Fruit fly (Drosophila melanogaster): Measurements from ENCODE around the gene kairos.

The kairos gene

DNA sequence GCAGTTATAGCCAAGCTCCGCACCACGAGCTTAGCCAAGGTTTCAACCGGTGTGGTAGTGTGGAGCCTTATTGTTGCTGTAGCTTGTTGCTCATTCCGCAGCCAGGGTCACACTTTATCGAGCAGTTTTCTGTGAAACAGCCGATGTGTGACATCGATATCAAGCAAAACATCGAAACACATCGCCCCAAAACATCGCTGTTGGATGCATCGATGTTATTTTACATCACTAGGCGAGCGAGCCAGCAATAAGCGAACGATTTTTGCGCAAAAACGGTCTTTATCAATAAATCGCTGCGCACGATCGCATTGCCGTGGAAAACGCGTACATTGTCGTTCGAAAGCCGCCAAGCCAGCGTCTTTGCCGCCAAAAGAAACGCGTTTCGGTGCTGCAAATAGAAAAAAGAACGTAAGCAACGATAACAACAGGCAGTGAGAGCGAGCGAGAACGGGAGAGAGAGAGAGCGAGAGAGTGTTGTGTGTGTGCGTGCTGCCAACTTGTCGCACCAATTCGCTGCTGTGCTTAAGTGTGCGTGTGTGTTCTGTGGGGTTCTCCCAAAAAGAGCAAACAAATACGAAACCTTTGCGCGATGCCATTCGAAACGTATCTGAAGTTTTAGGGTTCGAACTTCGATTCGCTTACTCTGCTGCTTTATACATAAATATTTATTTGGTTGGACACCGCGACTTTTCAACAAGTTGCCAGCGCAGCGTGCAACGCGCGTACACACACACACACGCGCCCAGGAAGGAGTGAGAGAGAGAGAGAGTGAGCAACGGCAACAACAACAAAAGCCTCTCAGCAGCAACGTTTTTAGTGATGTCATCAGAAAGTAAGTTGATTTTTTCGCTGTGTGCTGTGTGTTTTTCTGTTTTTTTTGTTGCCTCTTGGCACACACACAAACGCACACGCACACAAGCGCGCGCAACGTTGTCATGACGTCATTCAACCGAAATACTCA, 15.1 kb upstream of the kairos start:
- TF ChIP-seq insv (optimal IDR thresholded peaks at IDR 0.05) (no peak), psq (optimal IDR thresholded peaks at IDR 0.05) (no peak), h (optimal IDR thresholded peaks at IDR 0.05) (no peak), ttk (optimal IDR thresholded peaks at IDR 0.05) (no peak), Myc (optimal IDR thresholded peaks at IDR 0.05) (no peak), Sin3A (optimal IDR thresholded peaks at IDR 0.05) (no peak)

dm6 chrX:18369767-18370166, 13.8 kb upstream of the kairos start:
- TF ChIP-seq insv (optimal IDR thresholded peaks at IDR 0.05) (no peak), h (optimal IDR thresholded peaks at IDR 0.05) (no peak), Sin3A (optimal IDR thresholded peaks at IDR 0.05) (no peak), Myc (optimal IDR thresholded peaks at IDR 0.05) (no peak), psq (optimal IDR thresholded peaks at IDR 0.05) (no peak), ttk (optimal IDR thresholded peaks at IDR 0.05) (no peak)

- TF ChIP-seq insv (optimal IDR thresholded peaks at IDR 0.05) (no peak), h (optimal IDR thresholded peaks at IDR 0.05) (no peak), Myc (optimal IDR thresholded peaks at IDR 0.05) (no peak), ttk (optimal IDR thresholded peaks at IDR 0.05) (no peak), Sin3A (optimal IDR thresholded peaks at IDR 0.05) (no peak), psq (optimal IDR thresholded peaks at IDR 0.05) (no peak)
These were observed 12.6 kb upstream of the kairos start for dm6 chrX:18368644-18368998.

DNA sequence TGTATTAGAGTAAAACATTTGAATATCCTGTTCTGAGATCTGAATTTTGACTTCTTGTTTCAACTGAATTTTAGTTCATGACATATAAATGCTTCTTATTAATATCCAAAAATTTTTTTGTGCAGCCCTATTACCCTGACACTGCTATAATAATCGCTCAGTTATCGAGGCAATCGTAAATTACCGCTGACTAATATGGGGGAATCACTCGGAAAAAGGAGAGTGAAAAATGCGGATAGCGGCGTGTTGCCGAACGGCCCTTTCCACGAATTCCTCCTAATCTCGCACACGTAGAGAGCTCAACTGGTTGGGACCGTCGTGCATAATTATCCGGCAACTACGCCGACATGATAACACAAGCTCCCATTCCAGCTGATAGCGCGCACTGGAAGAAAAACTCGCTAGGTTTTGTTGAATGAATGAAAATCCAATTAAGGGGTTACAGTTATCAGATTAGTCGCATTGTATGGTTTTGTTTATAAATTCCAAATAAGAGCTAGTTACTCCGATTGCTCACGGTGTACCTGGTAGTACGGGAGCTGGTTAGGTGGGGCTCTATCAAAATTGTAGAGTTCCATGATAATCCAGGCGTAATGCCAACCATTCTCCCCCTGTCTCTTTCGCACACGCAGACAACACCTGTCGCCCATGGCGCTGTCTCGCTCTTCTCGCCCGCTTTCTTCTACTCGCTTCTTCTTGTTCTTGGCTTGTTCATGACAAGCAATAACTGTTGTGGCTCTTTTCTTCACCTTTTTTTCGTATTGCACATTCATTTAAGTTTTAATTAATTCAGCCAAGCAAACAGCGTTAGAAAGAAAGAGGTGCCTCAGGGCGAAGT, 12.0 kb upstream of the kairos start:
- TF ChIP-seq Myc (optimal IDR thresholded peaks at IDR 0.05): no peak
- no peak for TF ChIP-seq Sin3A (optimal IDR thresholded peaks at IDR 0.05)
- TF ChIP-seq h (optimal IDR thresholded peaks at IDR 0.05): no peak

DNA sequence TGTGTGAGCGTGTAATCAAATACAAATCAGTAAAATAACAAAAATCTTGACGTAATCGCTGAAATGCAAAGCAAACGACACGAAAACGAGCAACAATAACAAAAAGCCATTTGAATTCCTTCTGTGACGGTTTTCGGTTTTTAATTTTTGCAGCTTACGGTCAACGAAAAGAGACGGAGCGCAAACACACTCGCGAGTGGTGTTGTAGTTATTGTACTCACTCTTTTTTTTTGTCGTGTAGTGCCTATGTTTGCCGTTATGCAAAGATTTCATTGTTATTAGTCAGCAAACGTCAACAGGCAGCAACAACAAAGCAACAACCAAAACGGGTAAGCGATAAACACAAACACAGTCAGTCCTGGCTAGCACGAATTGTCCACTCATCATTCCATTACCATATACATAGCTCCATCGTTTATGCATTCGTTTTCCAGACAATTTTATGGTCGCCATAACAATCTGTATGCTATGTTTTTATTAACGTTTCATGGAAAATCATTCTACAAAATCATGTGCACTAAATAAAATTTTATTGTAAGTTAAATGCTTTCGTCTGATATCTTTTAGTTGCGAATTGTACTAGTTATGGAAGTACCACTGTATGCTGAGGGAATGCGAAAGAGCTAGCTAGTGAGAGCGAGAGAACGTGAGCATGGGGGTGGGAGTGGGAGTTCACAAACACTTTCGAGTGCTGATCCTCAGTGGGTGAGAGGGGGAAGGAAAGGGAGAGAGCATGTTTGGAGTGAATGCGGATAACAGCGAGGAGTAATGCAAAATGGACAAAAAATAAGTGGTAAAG, 11.1 kb upstream of the kairos start:
- TF ChIP-seq psq (optimal IDR thresholded peaks at IDR 0.05) (no peak), ttk (optimal IDR thresholded peaks at IDR 0.05) (no peak), Myc (optimal IDR thresholded peaks at IDR 0.05) (no peak), Sin3A (optimal IDR thresholded peaks at IDR 0.05) (no peak)

dm6 chrX:18366033-18366850, 10.3 kb upstream of the kairos start, which contains the start of gene CrebB:
CrebB (plus strand) TSS chrX:18366357.
- TF ChIP-seq Sin3A (optimal IDR thresholded peaks at IDR 0.05): no peak
- TF ChIP-seq insv (optimal IDR thresholded peaks at IDR 0.05): no peak
- TF ChIP-seq h (optimal IDR thresholded peaks at IDR 0.05): no peak
- no peak for TF ChIP-seq psq (optimal IDR thresholded peaks at IDR 0.05)
- no peak for TF ChIP-seq ttk (optimal IDR thresholded peaks at IDR 0.05)
- TF ChIP-seq Myc (optimal IDR thresholded peaks at IDR 0.05): no peak

- TF ChIP-seq Sin3A (optimal IDR thresholded peaks at IDR 0.05) (no peak), psq (optimal IDR thresholded peaks at IDR 0.05) (no peak), Myc (optimal IDR thresholded peaks at IDR 0.05) (no peak), h (optimal IDR thresholded peaks at IDR 0.05) (no peak), ttk (optimal IDR thresholded peaks at IDR 0.05) (no peak), insv (optimal IDR thresholded peaks at IDR 0.05) (no peak)
These were observed 9.0 kb upstream of the kairos start for dm6 chrX:18364999-18365398.

DNA sequence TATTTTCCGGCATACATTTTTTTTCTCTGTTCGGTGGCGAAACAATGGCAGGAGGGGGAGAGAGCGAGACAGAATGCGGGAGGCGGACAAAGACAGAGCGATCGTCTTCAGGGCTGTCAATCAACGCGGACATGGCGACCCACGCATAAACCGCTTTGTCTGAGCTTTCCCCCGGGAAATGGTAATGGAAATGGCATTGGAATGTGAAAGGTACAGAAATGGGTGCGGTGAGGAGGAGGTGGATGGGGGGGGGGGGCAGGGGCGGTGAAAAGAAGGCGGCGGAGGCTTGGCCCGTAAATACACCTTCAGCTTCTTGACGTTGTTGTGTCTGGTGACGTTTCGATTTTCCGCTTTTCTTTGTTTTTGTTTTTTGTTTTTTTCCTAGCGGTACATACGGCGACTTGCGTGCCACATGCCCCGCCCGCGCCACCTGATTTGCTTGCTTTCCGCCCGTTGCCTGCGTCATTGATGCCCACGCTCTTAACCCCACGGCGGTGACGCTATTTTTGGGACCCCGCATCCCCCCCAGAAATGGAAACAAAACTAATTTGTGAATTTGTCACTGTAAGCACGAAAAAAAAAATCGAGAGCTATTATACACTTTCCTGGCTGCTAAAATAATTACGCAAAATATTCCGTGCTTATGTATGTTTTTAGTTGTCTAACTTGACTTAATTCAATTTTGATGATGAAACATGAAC, 8.2 kb upstream of the kairos start:
- TF ChIP-seq ttk (optimal IDR thresholded peaks at IDR 0.05) (no peak), psq (optimal IDR thresholded peaks at IDR 0.05) (no peak), h (optimal IDR thresholded peaks at IDR 0.05) (no peak), Myc (optimal IDR thresholded peaks at IDR 0.05) (no peak), Sin3A (optimal IDR thresholded peaks at IDR 0.05) (no peak), insv (optimal IDR thresholded peaks at IDR 0.05) (no peak)

DNA sequence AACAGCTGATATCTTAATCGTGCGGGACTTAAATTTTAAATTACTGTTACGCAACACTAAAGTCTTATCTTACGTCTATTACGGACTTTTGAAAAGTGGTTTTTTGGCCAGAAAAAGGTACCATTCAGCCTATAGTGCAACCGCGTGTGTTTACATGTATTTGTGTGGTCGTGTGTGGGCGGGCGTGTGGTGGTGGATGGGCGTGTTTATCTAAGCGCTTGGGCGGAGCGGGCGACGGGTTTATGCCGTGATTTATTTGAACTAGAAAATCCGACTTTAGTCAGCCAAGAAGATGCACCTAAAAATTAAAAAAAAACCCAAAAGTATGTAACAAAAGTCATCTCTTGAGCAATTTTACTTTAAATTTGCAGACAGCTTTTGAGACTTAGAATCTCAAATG, 7.4 kb upstream of the kairos start:
- no peak for TF ChIP-seq Myc (optimal IDR thresholded peaks at IDR 0.05)

- TF ChIP-seq psq (optimal IDR thresholded peaks at IDR 0.05) (no peak), h (optimal IDR thresholded peaks at IDR 0.05) (no peak), Myc (optimal IDR thresholded peaks at IDR 0.05) (no peak), insv (optimal IDR thresholded peaks at IDR 0.05) (no peak), ttk (optimal IDR thresholded peaks at IDR 0.05) (no peak), Sin3A (optimal IDR thresholded peaks at IDR 0.05) (no peak)
These were observed 2.5 kb upstream of the kairos start, which contains the start of gene CG6106 for dm6 chrX:18358352-18358931. CG6106 (plus strand) TSS chrX:18358881.
